Worm (Caenorhabditis elegans): ENCODE measurements around the gene fbxb-39.
"Not testable (repeated sequence)": the region's sequence is repeated elsewhere in the genome, so short reads cannot be mapped to it uniquely, and the experiment has no call there.

The fbxb-39 gene

ce11 chrII:1028602-1029001 is 11.8 kb downstream of the fbxb-39 start, which contains the start of gene math-34:
math-34 (plus strand) TSS chrII:1028972.
- TF ChIP-seq nhr-47 (tag; optimal IDR thresholded peaks at IDR 0.05): no peak
- peak; percentile 20 for TF ChIP-seq elt-2 (tag; optimal IDR thresholded peaks at IDR 0.05)

ce11 chrII:1026670-1027069 is 13.7 kb downstream of the fbxb-39 start, which contains the start of gene M01D1.12:
M01D1.12 (plus strand) TSS chrII:1026970.
- no peak for TF ChIP-seq sup-37 (GFP tag; optimal IDR thresholded peaks at IDR 0.05)
- no peak for TF ChIP-seq rnt-1 (tag; optimal IDR thresholded peaks at IDR 0.05)
- no peak for TF ChIP-seq lin-14 (GFP tag; optimal IDR thresholded peaks at IDR 0.05)
- TF ChIP-seq mep-1 (tag; optimal IDR thresholded peaks at IDR 0.05): no peak
- TF ChIP-seq mdl-1 (tag; optimal IDR thresholded peaks at IDR 0.05): no peak
- no peak for TF ChIP-seq unc-98 (GFP tag; IDR thresholded peaks at IDR 0.05)
- no peak for TF ChIP-seq nhr-84 (tag; optimal IDR thresholded peaks at IDR 0.05)
- TF ChIP-seq mab-9 (GFP tag; IDR thresholded peaks at IDR 0.05): no peak
- TF ChIP-seq nhr-19 (GFP tag; conservative IDR thresholded peaks at IDR 0.05): no peak
- TF ChIP-seq C34B4.2 (tag; optimal IDR thresholded peaks at IDR 0.05): no peak
- no peak for TF ChIP-seq F16B12.6 (tag; optimal IDR thresholded peaks at IDR 0.05)

- not testable (repeated sequence) for TF ChIP-seq aly-2 (tag; optimal IDR thresholded peaks at IDR 0.05); nhr-90 (tag; optimal IDR thresholded peaks at IDR 0.05; ENCODE audit: poor library complexity); elt-3 (tag; optimal IDR thresholded peaks at IDR 0.05)
Measured at ce11 chrII:1024684-1025083, 15.7 kb downstream of the fbxb-39 start, which contains the start of gene btb-11. btb-11 (minus strand) TSS chrII:1024784.

ce11 chrII:1006375-1006774 is 34.0 kb downstream of the fbxb-39 start, which contains the start of gene F45D11.14:
F45D11.14 (minus strand) TSS chrII:1006475.
- not testable (repeated sequence) for TF ChIP-seq sptf-1 (tag; optimal IDR thresholded peaks at IDR 0.05); egl-13 (tag; optimal IDR thresholded peaks at IDR 0.05); alr-1 (tag; optimal IDR thresholded peaks at IDR 0.05; ENCODE audit: borderline replicate concordance)

DNA sequence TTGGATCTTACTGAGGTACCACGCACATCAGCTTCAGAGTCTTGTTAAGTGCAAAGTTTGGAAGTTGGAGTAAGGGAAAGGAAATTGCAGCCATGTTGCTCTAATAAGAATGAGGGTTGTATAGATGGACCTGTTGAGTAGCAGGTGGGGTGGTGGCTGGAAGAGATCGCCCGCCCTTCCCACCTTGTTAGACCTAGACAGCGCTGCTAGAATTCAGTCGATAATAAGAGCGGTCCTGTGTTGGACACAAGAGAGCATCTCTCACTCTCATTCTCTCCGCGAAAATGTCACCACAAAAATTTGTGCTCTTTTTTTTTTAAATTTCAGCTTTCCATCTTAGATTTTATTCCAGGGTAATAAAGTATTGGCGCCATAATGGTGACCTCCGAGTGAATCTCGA is 39.0 kb downstream of the fbxb-39 start, which contains the start of the genes fbxb-30 and F45D11.5:
Gene fbxb-30, minus strand, starts transcription at position 101 of the 400 bp plus-strand sequence.
Gene F45D11.5, plus strand, starts transcription at position 352 of the 400 bp plus-strand sequence.
- TF ChIP-seq efl-1 (optimal IDR thresholded peaks at IDR 0.05): no peak
- no peak for TF ChIP-seq efl-1 (GFP tag; optimal IDR thresholded peaks at IDR 0.05 in 1 of 2)
- no peak for TF ChIP-seq C04F5.9 (tag; optimal IDR thresholded peaks at IDR 0.05)
- no peak for TF ChIP-seq fkh-8 (tag; optimal IDR thresholded peaks at IDR 0.05)
- TF ChIP-seq dpl-1 (GFP tag; optimal IDR thresholded peaks at IDR 0.05): no peak
- TF ChIP-seq fkh-4 (tag; optimal IDR thresholded peaks at IDR 0.05; ENCODE audit: borderline replicate concordance): no peak
- no peak for TF ChIP-seq nhr-85 (tag)
- TF ChIP-seq egl-13 (tag; optimal IDR thresholded peaks at IDR 0.05): no peak
- TF ChIP-seq fos-1 (tag; optimal IDR thresholded peaks at IDR 0.05): no peak
- no peak for TF ChIP-seq nhr-77 (tag; optimal IDR thresholded peaks at IDR 0.05)
- TF ChIP-seq lir-3 (tag; optimal IDR thresholded peaks at IDR 0.05; ENCODE audit: poor library complexity): no peak
- no peak for TF ChIP-seq dsc-1 (tag; optimal IDR thresholded peaks at IDR 0.05)
- TF ChIP-seq C16A3.4 (tag; optimal IDR thresholded peaks at IDR 0.05): no peak
- TF ChIP-seq irx-1 (tag; optimal IDR thresholded peaks at IDR 0.05): no peak
- TF ChIP-seq mef-2 (tag; optimal IDR thresholded peaks at IDR 0.05): no peak
- no peak for TF ChIP-seq mab-9 (GFP tag; IDR thresholded peaks at IDR 0.05)
- TF ChIP-seq sup-37 (GFP tag; optimal IDR thresholded peaks at IDR 0.05): no peak
- no peak for TF ChIP-seq tlp-1 (tag; optimal IDR thresholded peaks at IDR 0.05)
